Worm (Caenorhabditis elegans): Measurements from ENCODE around the gene mip-2.
A peak's percentile ranks its signal among the peaks of the same experiment; 100 is the strongest.

The mip-2 gene

ce11 chrV:13657291-13657690, 14.5 kb downstream of the mip-2 start (continued):
- TF ChIP-seq grh-1 (GFP tag; IDR thresholded peaks at IDR 0.05) (peak; percentile 62), nhr-84 (tag; optimal IDR thresholded peaks at IDR 0.05) (no peak), C16A3.4 (tag; optimal IDR thresholded peaks at IDR 0.05) (peak; percentile 54), fos-1 (tag; optimal IDR thresholded peaks at IDR 0.05) (peak; percentile 10), hlh-4 (tag; optimal IDR thresholded peaks at IDR 0.05) (no peak), zip-4 (GFP tag; optimal IDR thresholded peaks at IDR 0.05) (no peak), nhr-47 (tag; optimal IDR thresholded peaks at IDR 0.05) (peak; percentile 76), swsn-7 (tag; optimal IDR thresholded peaks at IDR 0.05) (peak; percentile 72), efl-3 (GFP tag; optimal IDR thresholded peaks at IDR 0.05) (no peak), unc-130 (tag; optimal IDR thresholded peaks at IDR 0.05) (peak; percentile 90), nhr-76 (tag; optimal IDR thresholded peaks at IDR 0.05) (no peak), ceh-90 (tag; optimal IDR thresholded peaks at IDR 0.05) (no peak), unc-62 (GFP tag; optimal IDR thresholded peaks at IDR 0.05) (no peak), dsc-1 (tag; optimal IDR thresholded peaks at IDR 0.05) (peak; percentile 65), lin-39 (tag; optimal IDR thresholded peaks at IDR 0.05) (no peak), snpc-4 (tag; optimal IDR thresholded peaks at IDR 0.05) (peak; percentile 56), dpl-1 (GFP tag; optimal IDR thresholded peaks at IDR 0.05) (peak; percentile 40 to 75 (median 43)), ama-1 (optimal IDR thresholded peaks at IDR 0.05) (peak; percentile 60), snu-23 (GFP tag; optimal IDR thresholded peaks at IDR 0.05) (peak; percentile 91), elt-3 (tag; optimal IDR thresholded peaks at IDR 0.05) (peak in 4 of 6 experiments; percentile 32 to 84 (median 74)), skn-1 (tag; optimal IDR thresholded peaks at IDR 0.05) (no peak), mab-9 (GFP tag; IDR thresholded peaks at IDR 0.05) (0 out of 2 replicates have a peak, but pooled peaks have one; percentile 32), irx-1 (tag; optimal IDR thresholded peaks at IDR 0.05) (peak; percentile 40), ztf-11 (tag; optimal IDR thresholded peaks at IDR 0.05) (no peak), fkh-8 (tag; optimal IDR thresholded peaks at IDR 0.05) (no peak), lin-35 (GFP tag; optimal IDR thresholded peaks at IDR 0.05) (peak; percentile 57 to 83), nhr-28 (tag; optimal IDR thresholded peaks at IDR 0.05) (no peak), nhr-237 (tag; optimal IDR thresholded peaks at IDR 0.05) (no peak), nhr-90 (tag; optimal IDR thresholded peaks at IDR 0.05; ENCODE audit: poor library complexity) (peak; percentile 89), lin-13 (GFP tag; optimal IDR thresholded peaks at IDR 0.05) (peak; percentile 79), ceh-63 (GFP tag; optimal IDR thresholded peaks at IDR 0.05) (no peak), alr-1 (tag; optimal IDR thresholded peaks at IDR 0.05; ENCODE audit: borderline replicate concordance) (no peak), ces-1 (GFP tag; optimal IDR thresholded peaks at IDR 0.05) (no peak), unc-86 (tag; optimal IDR thresholded peaks at IDR 0.05) (no peak), ceh-82 (tag; optimal IDR thresholded peaks at IDR 0.05) (peak in 1 of 3 experiments; percentile 8), hpl-2 (GFP tag; optimal IDR thresholded peaks at IDR 0.05) (peak; percentile 39), fkh-4 (tag; optimal IDR thresholded peaks at IDR 0.05; ENCODE audit: borderline replicate concordance) (peak; percentile 51), egl-13 (tag; optimal IDR thresholded peaks at IDR 0.05) (no peak), C04F5.9 (tag; optimal IDR thresholded peaks at IDR 0.05) (no peak), lir-3 (tag; optimal IDR thresholded peaks at IDR 0.05; ENCODE audit: poor library complexity) (peak; percentile 76)

ce11 chrV:13656346-13657254, 15.2 kb downstream of the mip-2 start:
- TF ChIP-seq nhr-28 (tag; optimal IDR thresholded peaks at IDR 0.05) (no peak), mef-2 (tag; optimal IDR thresholded peaks at IDR 0.05) (no peak), tbx-2 (tag; optimal IDR thresholded peaks at IDR 0.05) (peak; percentile 32), sup-37 (GFP tag; optimal IDR thresholded peaks at IDR 0.05) (no peak), dpl-1 (GFP tag; optimal IDR thresholded peaks at IDR 0.05) (peak in 2 of 3 experiments; percentile 23 to 64), ama-1 (optimal IDR thresholded peaks at IDR 0.05) (peak; percentile 86), zag-1 (tag; optimal IDR thresholded peaks at IDR 0.05) (no peak), unc-98 (GFP tag; IDR thresholded peaks at IDR 0.05) (no peak), ceh-63 (GFP tag; optimal IDR thresholded peaks at IDR 0.05) (no peak), egl-13 (tag; optimal IDR thresholded peaks at IDR 0.05) (no peak), mdl-1 (tag; optimal IDR thresholded peaks at IDR 0.05) (peak; percentile 29 to 67), aha-1 (tag; optimal IDR thresholded peaks at IDR 0.05) (no peak), isw-1 (GFP tag; IDR thresholded peaks at IDR 0.05) (no peak), lin-35 (GFP tag; optimal IDR thresholded peaks at IDR 0.05) (peak; percentile 46 to 83), lin-13 (GFP tag; optimal IDR thresholded peaks at IDR 0.05) (no peak), nhr-90 (tag; optimal IDR thresholded peaks at IDR 0.05; ENCODE audit: poor library complexity) (peak; percentile 83), lin-15B (tag; optimal IDR thresholded peaks at IDR 0.05) (no peak), dsc-1 (tag; optimal IDR thresholded peaks at IDR 0.05) (peak; percentile 51), fkh-4 (tag; optimal IDR thresholded peaks at IDR 0.05; ENCODE audit: borderline replicate concordance) (no peak), fkh-8 (tag; optimal IDR thresholded peaks at IDR 0.05) (peak; percentile 2), fos-1 (tag; optimal IDR thresholded peaks at IDR 0.05) (peak; percentile 23), ceh-82 (tag; optimal IDR thresholded peaks at IDR 0.05) (no peak), ceh-90 (tag; optimal IDR thresholded peaks at IDR 0.05) (peak; percentile 26)

Measured in whole organism, L1 larva.